Fruit fly (Drosophila melanogaster) whole organism, wandering third instar larva: ENCODE results near the gene Upf2.

Experiments used
- Abd-B ChIP-seq: fragments of >200 bp; optimal IDR thresholded peaks from 2 replicates; lab custom pipeline; 2017; ENCODE audit warnings: missing biosample characterization, missing genetic modification characterization
- CG32264 ChIP-seq: fragments of 200-800 bp; sonication (Bioruptor generic); optimal IDR thresholded peaks from 2 replicates; lab custom pipeline; 2016; ENCODE audit warnings: missing biosample characterization, missing genetic modification characterization
- CG9705 ChIP-seq: fragments of 200-800 bp; sonication (Bioruptor generic); optimal IDR thresholded peaks from 2 replicates; lab custom pipeline; 2018; ENCODE audit warnings: missing biosample characterization, mild to moderate bottlenecking, missing genetic modification characterization
- CrebA ChIP-seq: fragments of 200-800 bp; sonication (Bioruptor generic); optimal IDR thresholded peaks from 2 replicates; lab custom pipeline; 2016; ENCODE audit warnings: missing biosample characterization, mild to moderate bottlenecking, missing genetic modification characterization, borderline replicate concordance
- Dfd ChIP-seq: fragments of >200 bp; optimal IDR thresholded peaks from 2 replicates; lab custom pipeline; 2017; ENCODE audit warnings: missing biosample characterization, missing genetic modification characterization
- Dif ChIP-seq: fragments of 200-275, 200-300 bp; sonication (Bioruptor generic); optimal IDR thresholded peaks from 2 replicates; lab custom pipeline; 2018; ENCODE audit warnings: missing biosample characterization, missing genetic modification characterization; ENCODE audit not compliant: partially characterized antibody
- GATAd ChIP-seq: sonication (Bioruptor generic); optimal IDR thresholded peaks from 2 replicates; lab custom pipeline; 2016; ENCODE audit warnings: missing biosample characterization, missing genetic modification characterization
- HLH106 ChIP-seq: fragments of 200-800 bp; optimal IDR thresholded peaks from 3 replicates; lab custom pipeline; 2019; ENCODE audit warnings: missing biosample characterization, mild to moderate bottlenecking, missing genetic modification characterization, moderate library complexity
- Hnf4 ChIP-seq: fragments of 200-800 bp; sonication (Bioruptor generic); optimal IDR thresholded peaks from 2 replicates; lab custom pipeline; 2016; ENCODE audit warnings: missing biosample characterization, mild to moderate bottlenecking, missing genetic modification characterization
- Hr78 ChIP-seq: fragments of >200 bp; optimal IDR thresholded peaks from 2 replicates; lab custom pipeline; 2017; ENCODE audit warnings: missing biosample characterization, missing genetic modification characterization
- Hr83 ChIP-seq: fragments of 200-300 bp; sonication (Bioruptor generic); optimal IDR thresholded peaks from 2 replicates; lab custom pipeline; 2016; ENCODE audit warnings: missing biosample characterization, mild to moderate bottlenecking, missing genetic modification characterization, moderate library complexity; ENCODE audit not compliant: poor library complexity, severe bottlenecking
- Jra ChIP-seq: sonication (Bioruptor generic); optimal IDR thresholded peaks from 2 replicates; lab custom pipeline; 2016; ENCODE audit warnings: missing biosample characterization, missing genetic modification characterization
- Mio ChIP-seq: sonication (Bioruptor generic); optimal IDR thresholded peaks from 2 replicates; lab custom pipeline; 2016; ENCODE audit warnings: missing biosample characterization, missing genetic modification characterization
- Myc ChIP-seq: fragments of >200 bp; optimal IDR thresholded peaks from 2 replicates; lab custom pipeline; 2017
- N ChIP-seq: fragments of >200 bp; optimal IDR thresholded peaks from 2 replicates; lab custom pipeline; 2018; ENCODE audit warnings: missing biosample characterization, missing external identifiers, missing genetic modification characterization
- OdsH ChIP-seq: fragments of 200-800 bp; sonication (Bioruptor generic); optimal IDR thresholded peaks from 2 replicates; lab custom pipeline; 2016; ENCODE audit warnings: missing biosample characterization, mild to moderate bottlenecking, missing genetic modification characterization
- Rel ChIP-seq, 2 experiments: fragments of 200-800 bp; sonication (Bioruptor generic) in 1 of 2; optimal IDR thresholded peaks; 2 replicates in 1 of 2; 3 replicates in 1 of 2; lab custom pipeline; 2016 to 2019; ENCODE audit warnings: mild to moderate bottlenecking in 2 of 2, missing biosample characterization in 2 of 2, missing genetic modification characterization in 2 of 2, moderate library complexity in 1 of 2
- Sp1 ChIP-seq: fragments of 200-800 bp; sonication (Bioruptor generic); optimal IDR thresholded peaks from 3 replicates; lab custom pipeline; 2019; ENCODE audit warnings: missing biosample characterization, mild to moderate bottlenecking, missing genetic modification characterization, moderate library complexity
- Vsx2 ChIP-seq: fragments of 200-300, 225-300 bp; sonication (Bioruptor generic); optimal IDR thresholded peaks from 2 replicates; lab custom pipeline; 2018; ENCODE audit warnings: missing biosample characterization, missing genetic modification characterization; ENCODE audit not compliant: partially characterized antibody
- br ChIP-seq: fragments of 200-800 bp; sonication (Bioruptor generic); optimal IDR thresholded peaks from 2 replicates; lab custom pipeline; 2016; ENCODE audit warnings: missing biosample characterization, missing genetic modification characterization
- brk ChIP-seq: fragments of 200-800 bp; sonication (Bioruptor generic); optimal IDR thresholded peaks from 2 replicates; lab custom pipeline; 2016; ENCODE audit warnings: missing biosample characterization, mild to moderate bottlenecking, missing genetic modification characterization
- dl ChIP-seq, 2 experiments: fragments of 175-275, 200-275 bp in 1 of 2; fragments of 200-275 bp in 1 of 2; sonication (Bioruptor generic); optimal IDR thresholded peaks; lab custom pipeline; 2018; ENCODE audit warnings: mild to moderate bottlenecking in 2 of 2, missing biosample characterization in 2 of 2, missing genetic modification characterization in 2 of 2, moderate library complexity in 2 of 2; ENCODE audit not compliant: partially characterized antibody in 2 of 2, insufficient read depth in 1 of 2
- dmrt93B ChIP-seq: fragments of 200-800 bp; sonication (Bioruptor generic); optimal IDR thresholded peaks from 2 replicates; lab custom pipeline; 2018; ENCODE audit warnings: missing biosample characterization, mild to moderate bottlenecking, missing genetic modification characterization
- dsf ChIP-seq: sonication (Bioruptor generic); optimal IDR thresholded peaks from 2 replicates; lab custom pipeline; 2016; ENCODE audit warnings: missing biosample characterization, missing genetic modification characterization, borderline replicate concordance
- ey ChIP-seq: fragments of 200-800 bp; sonication (Bioruptor generic); optimal IDR thresholded peaks from 2 replicates; lab custom pipeline; 2016; ENCODE audit warnings: missing biosample characterization, missing genetic modification characterization
- foxo ChIP-seq, 2 experiments: fragments of 200-800 bp; sonication (Bioruptor generic); optimal IDR thresholded peaks; 2 replicates in 1 of 2; 3 replicates in 1 of 2; lab custom pipeline; 2016 to 2017; ENCODE audit warnings: missing biosample characterization in 2 of 2, missing genetic modification characterization in 2 of 2
- fru ChIP-seq: fragments of 200-800 bp; sonication (Bioruptor generic); optimal IDR thresholded peaks from 3 replicates; lab custom pipeline; 2016; ENCODE audit warnings: missing biosample characterization, mild to moderate bottlenecking, missing genetic modification characterization
- h ChIP-seq: fragments of 200-800 bp; sonication (Bioruptor generic); optimal IDR thresholded peaks from 3 replicates; lab custom pipeline; 2016; ENCODE audit warnings: missing biosample characterization, mild to moderate bottlenecking, missing genetic modification characterization
- jim ChIP-seq: fragments of 175-275, 200-325 bp; sonication (Bioruptor generic); optimal IDR thresholded peaks from 2 replicates; lab custom pipeline; 2016; ENCODE audit warnings: missing biosample characterization, mild to moderate bottlenecking, missing genetic modification characterization
- lola ChIP-seq: fragments of >200 bp; optimal IDR thresholded peaks from 2 replicates; lab custom pipeline; 2017; ENCODE audit warnings: missing biosample characterization, missing genetic modification characterization
- pan ChIP-seq: fragments of >200 bp; optimal IDR thresholded peaks from 2 replicates; lab custom pipeline; 2017
- psq ChIP-seq: fragments of 200-800 bp; sonication (Bioruptor generic); optimal IDR thresholded peaks from 3 replicates; lab custom pipeline; 2017; ENCODE audit warnings: missing biosample characterization, mild to moderate bottlenecking, missing genetic modification characterization, moderate library complexity
- rgr ChIP-seq: fragments of 200-800 bp; sonication (Bioruptor generic); optimal IDR thresholded peaks from 3 replicates; lab custom pipeline; 2016; ENCODE audit warnings: missing biosample characterization, mild to moderate bottlenecking, missing genetic modification characterization
- sage ChIP-seq: fragments of 200-800 bp; sonication (Bioruptor generic); optimal IDR thresholded peaks from 2 replicates; lab custom pipeline; 2016; ENCODE audit warnings: missing biosample characterization, mild to moderate bottlenecking, missing genetic modification characterization
- sv ChIP-seq: fragments of 200-800 bp; sonication (Bioruptor generic); optimal IDR thresholded peaks from 3 replicates; lab custom pipeline; 2016; ENCODE audit warnings: missing biosample characterization, missing genetic modification characterization
- tai ChIP-seq: sonication (Bioruptor generic); optimal IDR thresholded peaks from 2 replicates; lab custom pipeline; 2016; ENCODE audit warnings: missing biosample characterization, missing genetic modification characterization
- usp ChIP-seq: fragments of >200 bp; optimal IDR thresholded peaks from 2 replicates; lab custom pipeline; 2017; ENCODE audit warnings: missing biosample characterization, missing genetic modification characterization
- woc ChIP-seq: sonication (Bioruptor generic); optimal IDR thresholded peaks from 2 replicates; lab custom pipeline; 2016; ENCODE audit warnings: missing biosample characterization, mild to moderate bottlenecking, missing genetic modification characterization

Upf2 gene

dm6 chrX:8110984-8111383 lies 35.7 kb upstream of the Upf2 start:
- TF ChIP-seq HLH106 (tag; lab: Kevin White, UChicago) (no peak), jim (no peak), psq (GFP tag; lab: Kevin White, UChicago) (no peak), Mio (GFP tag; lab: Kevin White, UChicago) (no peak), Jra (GFP tag; lab: Kevin White, UChicago) (no peak), Rel (GFP tag; optimal IDR thresholded peaks at IDR 0.05; lab: Kevin White, UChicago) (no peak), Rel (tag; optimal IDR thresholded peaks at IDR 0.05; lab: Kevin White, UChicago) (peak; percentile 62), Dfd (no peak)

- TF ChIP-seq rgr (GFP tag; lab: Kevin White, UChicago) = no peak
- no peak for TF ChIP-seq GATAd (GFP tag; lab: Kevin White, UChicago)
Observed at dm6 chrX:8107936-8108335, 32.7 kb upstream of the Upf2 start.

dm6 chrX:8106281-8107050 lies 31.2 kb upstream of the Upf2 start:
- peak; percentile 23 for TF ChIP-seq fru
- TF ChIP-seq h (GFP tag; lab: Kevin White, UChicago) = peak; percentile 12
- TF ChIP-seq Rel (GFP tag; optimal IDR thresholded peaks at IDR 0.05; lab: Kevin White, UChicago) = no peak
- TF ChIP-seq Rel (tag; optimal IDR thresholded peaks at IDR 0.05; lab: Kevin White, UChicago) = peak; percentile 61
- TF ChIP-seq N = no peak

dm6 chrX:8101479-8102198 lies 26.4 kb upstream of the Upf2 start, which contains the start of gene CG2258:
TSS of gene CG2258 (minus strand) at chrX:8102095.
- no peak for TF ChIP-seq Hr83 (GFP tag; lab: Kevin White, UChicago)
- no peak for TF ChIP-seq dsf
- peak; percentile 65 for TF ChIP-seq psq (GFP tag; lab: Kevin White, UChicago)
- no peak for TF ChIP-seq Vsx2 (GFP tag; lab: Kevin White, UChicago)
- TF ChIP-seq CrebA = no peak
- TF ChIP-seq HLH106 (tag; lab: Kevin White, UChicago) = peak; percentile 73
- TF ChIP-seq Mio (GFP tag; lab: Kevin White, UChicago) = no peak
- peak; percentile 71 for TF ChIP-seq br (GFP tag; lab: Kevin White, UChicago)
- TF ChIP-seq Hnf4 (GFP tag; lab: Kevin White, UChicago) = peak; percentile 72
- no peak for TF ChIP-seq usp (GFP tag; lab: Kevin White, UChicago)
- no peak for TF ChIP-seq Abd-B (GFP tag; lab: Kevin White, UChicago)
- TF ChIP-seq ey = peak; percentile 61
- peak; percentile 46 for TF ChIP-seq dmrt93B (GFP tag; lab: Kevin White, UChicago)
- peak; percentile 39 for TF ChIP-seq sage (GFP tag; lab: Kevin White, UChicago)
- TF ChIP-seq Sp1 (GFP tag; lab: Kevin White, UChicago) = peak; percentile 75
- TF ChIP-seq Dif (GFP tag; lab: Kevin White, UChicago) = no peak
- TF ChIP-seq fru = peak; percentile 59
- TF ChIP-seq rgr (GFP tag; lab: Kevin White, UChicago) = peak; percentile 84
- TF ChIP-seq h (GFP tag; lab: Kevin White, UChicago) = peak; percentile 83
- TF ChIP-seq pan (lab: Kevin White, UChicago) = no peak
- TF ChIP-seq brk (GFP tag; lab: Kevin White, UChicago) = no peak
- TF ChIP-seq Jra (GFP tag; lab: Kevin White, UChicago) = peak; percentile 37
- no peak for TF ChIP-seq N
- peak; percentile 17 for TF ChIP-seq CG32264 (GFP tag; lab: Kevin White, UChicago)
- TF ChIP-seq Hr78 (GFP tag; lab: Kevin White, UChicago) = no peak
- TF ChIP-seq jim = no peak
- TF ChIP-seq Rel (GFP tag; optimal IDR thresholded peaks at IDR 0.05; lab: Kevin White, UChicago) = no peak
- peak; percentile 39 for TF ChIP-seq Rel (tag; optimal IDR thresholded peaks at IDR 0.05; lab: Kevin White, UChicago)
- TF ChIP-seq CG9705 (GFP tag; lab: Kevin White, UChicago) = peak; percentile 53
- TF ChIP-seq OdsH (GFP tag; lab: Kevin White, UChicago) = peak; percentile 74
- no peak for TF ChIP-seq sv (GFP tag; lab: Kevin White, UChicago)
- no peak for TF ChIP-seq GATAd (GFP tag; lab: Kevin White, UChicago)
- TF ChIP-seq tai (GFP tag; lab: Kevin White, UChicago) = no peak
- peak in 1 of 2 experiments; percentile 65 for TF ChIP-seq foxo (GFP tag; optimal IDR thresholded peaks at IDR 0.05; lab: Kevin White, UChicago)
- TF ChIP-seq dl (GFP tag; optimal IDR thresholded peaks at IDR 0.05; lab: Kevin White, UChicago; ENCODE audit: insufficient read depth in 1 of 2, partially characterized antibody in 2 of 2) = no peak
- peak; percentile 69 for TF ChIP-seq woc (GFP tag; lab: Kevin White, UChicago)
- no peak for TF ChIP-seq Dfd
- TF ChIP-seq Myc (lab: Kevin White, UChicago) = no peak
- TF ChIP-seq lola (GFP tag; lab: Kevin White, UChicago) = no peak
- TF ChIP-seq, all 38 proteins: peak for 18
